Worm (Caenorhabditis elegans): ENCODE measurements around the gene unc-116.

Gene unc-116

ce11 chrIII:8363253-8364061 is 8.5 kb upstream of the unc-116 start, which contains the start of gene R05D3.3:
Gene R05D3.3 (plus strand): TSS chrIII:8364011.
- no peak for TF ChIP-seq elt-1 (tag; optimal IDR thresholded peaks at IDR 0.05)
- no peak for TF ChIP-seq ceh-82 (tag; optimal IDR thresholded peaks at IDR 0.05)
- TF ChIP-seq nhr-11 (tag; optimal IDR thresholded peaks at IDR 0.05), result no peak
- TF ChIP-seq lsy-12 (tag; optimal IDR thresholded peaks at IDR 0.05), result no peak
- no peak for TF ChIP-seq elt-3 (tag; optimal IDR thresholded peaks at IDR 0.05)

ce11 chrIII:8358213-8358672 is 3.3 kb upstream of the unc-116 start, which contains the start of the genes R05D3.8 and rfp-1:
Gene R05D3.8 (minus strand): TSS chrIII:8358327.
Gene rfp-1 (plus strand): TSS chrIII:8358622.
- TF ChIP-seq snpc-4 (tag; optimal IDR thresholded peaks at IDR 0.05) (peak; percentile 39), nhr-28 (tag; optimal IDR thresholded peaks at IDR 0.05) (no peak), elt-3 (tag; optimal IDR thresholded peaks at IDR 0.05) (peak in 1 of 3 experiments; percentile 26), jun-1 (tag; optimal IDR thresholded peaks at IDR 0.05) (peak; percentile 16), nhr-12 (tag; optimal IDR thresholded peaks at IDR 0.05) (no peak), aly-2 (tag; optimal IDR thresholded peaks at IDR 0.05) (no peak), fkh-2 (tag; optimal IDR thresholded peaks at IDR 0.05) (no peak), ZK546.5 (tag; optimal IDR thresholded peaks at IDR 0.05) (no peak), mdl-1 (tag; optimal IDR thresholded peaks at IDR 0.05) (no peak), unc-39 (tag; optimal IDR thresholded peaks at IDR 0.05) (no peak), nhr-67 (tag; optimal IDR thresholded peaks at IDR 0.05) (no peak), ztf-11 (tag; optimal IDR thresholded peaks at IDR 0.05) (no peak), lin-39 (tag; optimal IDR thresholded peaks at IDR 0.05) (peak; percentile 92), hmg-11 (tag; optimal IDR thresholded peaks at IDR 0.05) (peak; percentile 56), fos-1 (tag; optimal IDR thresholded peaks at IDR 0.05) (no peak), ceh-82 (tag; optimal IDR thresholded peaks at IDR 0.05) (no peak), skn-1 (tag; optimal IDR thresholded peaks at IDR 0.05) (peak; percentile 85), ztf-4 (tag; optimal IDR thresholded peaks at IDR 0.05) (no peak), ama-1 (optimal IDR thresholded peaks at IDR 0.05) (peak; percentile 27), R02D3.7 (tag; optimal IDR thresholded peaks at IDR 0.05) (peak; percentile 99), daf-12 (tag; optimal IDR thresholded peaks at IDR 0.05) (no peak), zag-1 (tag; optimal IDR thresholded peaks at IDR 0.05) (no peak), sea-2 (GFP tag; optimal IDR thresholded peaks at IDR 0.05) (no peak), nhr-11 (tag; optimal IDR thresholded peaks at IDR 0.05) (peak; percentile 20), nhr-43 (tag; optimal IDR thresholded peaks at IDR 0.05; ENCODE audit: poor library complexity, severe bottlenecking) (peak; percentile 62), mml-1 (tag; optimal IDR thresholded peaks at IDR 0.05) (no peak), egl-27 (tag; optimal IDR thresholded peaks at IDR 0.05) (peak; percentile 30), nhr-237 (tag; optimal IDR thresholded peaks at IDR 0.05) (no peak), ceh-28 (tag; optimal IDR thresholded peaks at IDR 0.05) (peak; percentile 47), lsy-12 (tag; optimal IDR thresholded peaks at IDR 0.05) (peak; percentile 53), elt-2 (tag; optimal IDR thresholded peaks at IDR 0.05) (peak; percentile 56), unc-62 (GFP tag; optimal IDR thresholded peaks at IDR 0.05) (no peak), pqm-1 (tag; optimal IDR thresholded peaks at IDR 0.05) (peak; percentile 53), lin-15B (tag; optimal IDR thresholded peaks at IDR 0.05) (peak; percentile 98), egl-5 (tag; optimal IDR thresholded peaks at IDR 0.05) (peak; percentile 99), ceh-16 (tag; optimal IDR thresholded peaks at IDR 0.05) (no peak), nfya-1 (tag; optimal IDR thresholded peaks at IDR 0.05; ENCODE audit: insufficient read depth) (peak; percentile 96), pha-4 (tag; optimal IDR thresholded peaks at IDR 0.05) (peak; percentile 97), nhr-77 (tag; optimal IDR thresholded peaks at IDR 0.05) (no peak), elt-1 (tag; optimal IDR thresholded peaks at IDR 0.05) (no peak), fkh-10 (GFP tag; optimal IDR thresholded peaks at IDR 0.05) (peak; percentile 58), ceh-9 (tag; optimal IDR thresholded peaks at IDR 0.05) (no peak), tbx-2 (tag; optimal IDR thresholded peaks at IDR 0.05) (no peak), nhr-23 (tag; optimal IDR thresholded peaks at IDR 0.05) (peak; percentile 85), eor-1 (tag; optimal IDR thresholded peaks at IDR 0.05) (no peak), nhr-76 (tag; optimal IDR thresholded peaks at IDR 0.05) (no peak), nhr-25 (tag; optimal IDR thresholded peaks at IDR 0.05) (peak; percentile 60)

All from whole organism, L3 larva.